Worm (Caenorhabditis elegans) whole organism, L4 larva: ENCODE data around the gene flh-2.

Experiments
- egl-27 ChIP-seq: sonication (generic microtip); optimal IDR thresholded peaks from 3 replicates; lab custom pipeline; 2017; ENCODE audit warnings: missing biosample characterization, missing genetic modification reagents, missing genetic modification characterization
- madf-9 ChIP-seq: fragments of 200-800 bp; sonication (Bioruptor generic); conservative IDR thresholded peaks from 2 replicates; pipeline ENCODE4 v1.3.6; 2022; ENCODE audit warnings: missing genetic modification reagents, missing genetic modification characterization, missing compliant biosample characterization

- TF ChIP-seq madf-9 (GFP tag; lab: Robert Waterston, UW) (no peak), egl-27 (tag; lab: Kevin White, UChicago) (no peak)
These were observed 31.7 kb upstream of the flh-2 start, which contains the start of gene ula-1 for ce11 chrIII:4920221-4920620.
